Fruit fly (Drosophila melanogaster): Measurements from ENCODE around the gene GstD2.

The GstD2 gene

dm6 chr3R:12402935-12403334 is 31.2 kb downstream of the GstD2 start (continued):
- peak; percentile 72; the same call in 1 of the 3 replicates for TF ChIP-seq z (GFP tag; IDR thresholded peaks at IDR 0.05)
- peak; percentile 90 for TF ChIP-seq CG30020 (tag; optimal IDR thresholded peaks at IDR 0.05)
- TF ChIP-seq gce (GFP tag; IDR thresholded peaks at IDR 0.05) = peak; percentile 97
- TF ChIP-seq Hmx (GFP tag; optimal IDR thresholded peaks at IDR 0.05) = peak; percentile 87
- TF ChIP-seq NC2β (GFP tag; optimal IDR thresholded peaks at IDR 0.05) = peak; percentile 99
- TF ChIP-seq Hr39 (optimal IDR thresholded peaks at IDR 0.05) = no peak
- peak; percentile 99 for TF ChIP-seq CG13296 (GFP tag; optimal IDR thresholded peaks at IDR 0.05)
- TF ChIP-seq H15 (GFP tag; IDR thresholded peaks at IDR 0.05) = peak; percentile 92
- TF ChIP-seq CoRest (tag; optimal IDR thresholded peaks at IDR 0.05) = peak; percentile 99
- peak; percentile 100 for TF ChIP-seq CG10543 (GFP tag; optimal IDR thresholded peaks at IDR 0.05)
- peak; percentile 90 for TF ChIP-seq CG31224 (GFP tag; IDR thresholded peaks at IDR 0.05)
- TF ChIP-seq CG11247 (GFP tag; IDR thresholded peaks at IDR 0.05) = peak; percentile 90
- peak; percentile 96 for TF ChIP-seq Bteb2 (GFP tag; optimal IDR thresholded peaks at IDR 0.05)
- TF ChIP-seq CG13894 (tag; optimal IDR thresholded peaks at IDR 0.05) = peak; percentile 99
- peak; percentile 90 for TF ChIP-seq CG3838 (GFP tag; optimal IDR thresholded peaks at IDR 0.05)
- TF ChIP-seq usp (GFP tag; optimal IDR thresholded peaks at IDR 0.05) = no peak
- peak; percentile 92 for TF ChIP-seq CG7745 (tag; optimal IDR thresholded peaks at IDR 0.05)
- TF ChIP-seq Neu2 (GFP tag; optimal IDR thresholded peaks at IDR 0.05; ENCODE audit: borderline replicate concordance) = peak; percentile 86
- TF ChIP-seq CG12104 (GFP tag; optimal IDR thresholded peaks at IDR 0.05) = peak; percentile 98
- TF ChIP-seq br (optimal IDR thresholded peaks at IDR 0.05) = no peak
- peak; percentile 94 for TF ChIP-seq CG4707 (GFP tag; optimal IDR thresholded peaks at IDR 0.05)
- TF ChIP-seq esg (GFP tag; conservative IDR thresholded peaks at IDR 0.05) = peak; percentile 93
- peak; percentile 87 for TF ChIP-seq psq (GFP tag; optimal IDR thresholded peaks at IDR 0.05)
- peak; percentile 98 for TF ChIP-seq CG12299 (tag; optimal IDR thresholded peaks at IDR 0.05)
- peak; percentile 98 for TF ChIP-seq Sox100B (GFP tag; optimal IDR thresholded peaks at IDR 0.05)
- peak; percentile 97 for TF ChIP-seq CG2202 (tag; optimal IDR thresholded peaks at IDR 0.05)
- TF ChIP-seq CG2129 (GFP tag; IDR thresholded peaks at IDR 0.05; ENCODE audit: partially characterized antibody) = no peak
- TF ChIP-seq ttk (GFP tag; IDR thresholded peaks at IDR 0.05) = peak; percentile 93
- TF ChIP-seq CG11560 (tag; IDR thresholded peaks at IDR 0.05) = peak; percentile 65; the same call in 2 of the 3 replicates
- TF ChIP-seq CG15696 (tag; optimal IDR thresholded peaks at IDR 0.05) = peak; percentile 100
- peak; percentile 97 for TF ChIP-seq twi (tag; optimal IDR thresholded peaks at IDR 0.05)
- peak; percentile 95 to 99 for TF ChIP-seq chif (GFP tag; optimal IDR thresholded peaks at IDR 0.05)
- TF ChIP-seq CG31441 (GFP tag; IDR thresholded peaks at IDR 0.05) = peak; percentile 99
- TF ChIP-seq zen (tag; optimal IDR thresholded peaks at IDR 0.05) = peak; percentile 100
- peak; percentile 99 for TF ChIP-seq Six4 (GFP tag; optimal IDR thresholded peaks at IDR 0.05)
- peak; percentile 95 for TF ChIP-seq CG15514 (GFP tag; optimal IDR thresholded peaks at IDR 0.05)
- peak; percentile 97 for TF ChIP-seq CG11504 (tag; optimal IDR thresholded peaks at IDR 0.05)
- peak; percentile 100 for TF ChIP-seq CG10267 (tag; optimal IDR thresholded peaks at IDR 0.05)
- TF ChIP-seq CG15601 (tag; optimal IDR thresholded peaks at IDR 0.05) = peak; percentile 98
- peak; percentile 87 for TF ChIP-seq zfh2 (GFP tag; optimal IDR thresholded peaks at IDR 0.05)
- no peak for TF ChIP-seq ato (GFP tag; IDR thresholded peaks at IDR 0.05; ENCODE audit: partially characterized antibody)
- TF ChIP-seq lov (optimal IDR thresholded peaks at IDR 0.05) = no peak
- peak; percentile 98 for TF ChIP-seq lov (GFP tag; IDR thresholded peaks at IDR 0.05)
- peak; percentile 99 for TF ChIP-seq zfh1 (GFP tag; IDR thresholded peaks at IDR 0.05)
- TF ChIP-seq CG17829 (tag; optimal IDR thresholded peaks at IDR 0.05) = peak; percentile 99
- TF ChIP-seq CG2875 (GFP tag; optimal IDR thresholded peaks at IDR 0.05) = peak; percentile 94
- peak; percentile 93 for TF ChIP-seq Usf (GFP tag; optimal IDR thresholded peaks at IDR 0.05)
- peak; percentile 97 for TF ChIP-seq CG7372 (GFP tag; IDR thresholded peaks at IDR 0.05)
- TF ChIP-seq tap (tag; optimal IDR thresholded peaks at IDR 0.05) = peak; percentile 99
- peak; percentile 95 for TF ChIP-seq ac (GFP tag; optimal IDR thresholded peaks at IDR 0.05)
- peak; percentile 86 for TF ChIP-seq slou (GFP tag; optimal IDR thresholded peaks at IDR 0.05)
- TF ChIP-seq HLH3B (GFP tag; IDR thresholded peaks at IDR 0.05) = peak; percentile 97

Data from whole organism, embryonic.